Fruit fly (Drosophila melanogaster) whole organism, adult: ENCODE data around the gene Hr39.

Source experiments
- CG11617 ChIP-seq: fragments of 200-800 bp; sonication (Bioruptor generic); optimal IDR thresholded peaks from 2 replicates; lab custom pipeline; 2017; ENCODE audit warnings: mild to moderate bottlenecking, missing biosample characterization, missing genetic modification reagents, missing genetic modification characterization
- CG5204 ChIP-seq: fragments of 200-800 bp; sonication (Bioruptor generic); optimal IDR thresholded peaks from 2 replicates; lab custom pipeline; 2016; ENCODE audit warnings: missing biosample characterization, missing genetic modification characterization
- CG7045 ChIP-seq: fragments of 200-800 bp; sonication (Bioruptor generic); optimal IDR thresholded peaks from 2 replicates; lab custom pipeline; 2017; ENCODE audit warnings: missing biosample characterization, mild to moderate bottlenecking, missing genetic modification characterization
- CG7101 ChIP-seq: fragments of 200-800 bp; sonication (Bioruptor generic); optimal IDR thresholded peaks from 2 replicates; lab custom pipeline; 2018; ENCODE audit warnings: missing biosample characterization, mild to moderate bottlenecking, missing genetic modification characterization, moderate library complexity
- Crg-1 ChIP-seq: fragments of 200-800 bp; sonication (Bioruptor generic); optimal IDR thresholded peaks from 2 replicates; lab custom pipeline; 2016; ENCODE audit warnings: missing biosample characterization, missing genetic modification characterization
- Hr96 ChIP-seq: fragments of 200-800 bp; sonication (Bioruptor generic); optimal IDR thresholded peaks from 2 replicates; lab custom pipeline; 2016; ENCODE audit warnings: missing biosample characterization, missing genetic modification characterization
- Mnt ChIP-seq: fragments of 200-800 bp; sonication (Bioruptor generic); optimal IDR thresholded peaks from 2 replicates; lab custom pipeline; 2016; ENCODE audit warnings: missing biosample characterization, mild to moderate bottlenecking, missing genetic modification characterization
- bab1 ChIP-seq: fragments of 200-800 bp; sonication (Bioruptor generic); optimal IDR thresholded peaks from 3 replicates; lab custom pipeline; 2019; ENCODE audit warnings: missing biosample characterization, mild to moderate bottlenecking, missing genetic modification characterization, moderate library complexity
- cnc ChIP-seq, 2 experiments: fragments of >200 bp; optimal IDR thresholded peaks; 2 replicates each; lab custom pipeline; 2017
- kay ChIP-seq: fragments of 200-800 bp; sonication (Bioruptor generic); peaks from one replicate; lab custom pipeline; 2016; ENCODE audit warnings: missing biosample characterization, missing genetic modification characterization, borderline replicate concordance
- ovo ChIP-seq: fragments of 200-800 bp; sonication (Bioruptor generic); optimal IDR thresholded peaks from 2 replicates; lab custom pipeline; 2016; ENCODE audit warnings: missing biosample characterization, missing genetic modification characterization
- pad ChIP-seq: fragments of 200-800 bp; sonication (Bioruptor generic); optimal IDR thresholded peaks from 3 replicates; lab custom pipeline; 2017; ENCODE audit warnings: missing biosample characterization, missing genetic modification characterization, mild to moderate bottlenecking, moderate library complexity, missing genetic modification reagents

DNA sequence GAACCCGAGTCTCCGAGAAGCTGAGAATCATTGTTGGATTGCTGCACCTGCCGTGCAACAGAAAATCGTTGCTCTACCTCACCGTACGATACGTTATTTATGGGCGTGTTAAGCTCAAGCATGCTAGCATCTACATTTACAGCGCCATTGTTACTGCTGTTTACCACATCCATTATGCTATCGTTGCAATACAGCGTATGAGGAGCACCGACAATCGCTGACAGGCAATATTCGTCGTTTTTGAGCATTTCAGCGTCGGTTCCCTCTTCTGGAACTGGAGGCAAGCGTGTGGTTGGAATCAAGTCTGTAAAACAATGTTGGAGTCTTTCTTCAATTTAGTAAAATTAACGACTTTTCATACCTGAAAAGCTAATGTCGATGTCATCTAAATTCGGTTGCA, 52.1 kb downstream of the Hr39 start:
- TF ChIP-seq Hr96 (GFP tag; lab: Kevin White, UChicago): no peak
- TF ChIP-seq CG11617 (GFP tag; lab: Kevin White, UChicago): no peak
- TF ChIP-seq CG5204: no peak
- no peak for TF ChIP-seq cnc (optimal IDR thresholded peaks at IDR 0.05; lab: Kevin White, UChicago)
- no peak for TF ChIP-seq kay (GFP tag; lab: Kevin White, UChicago)
- TF ChIP-seq pad (GFP tag; lab: Kevin White, UChicago): no peak
- TF ChIP-seq ovo (GFP tag; lab: Kevin White, UChicago): no peak
- TF ChIP-seq CG7045 (GFP tag; lab: Kevin White, UChicago): no peak
- no peak for TF ChIP-seq CG7101 (tag; lab: Kevin White, UChicago)
- TF ChIP-seq bab1: no peak
- no peak for TF ChIP-seq Crg-1 (GFP tag; lab: Kevin White, UChicago)
- TF ChIP-seq Mnt: no peak
